Worm (Caenorhabditis elegans) whole organism, L2 larva: ENCODE measurements around the gene best-18.
A peak's percentile ranks its signal among the peaks of the same experiment; 100 is the strongest.

Experiments
- C34F6.9 ChIP-seq: fragments of 150-350 bp; optimal IDR thresholded peaks from 2 replicates; lab custom pipeline; 2014; ENCODE audit warnings: missing biosample characterization, missing genetic modification characterization
- R02D3.7 ChIP-seq: fragments of 150-350 bp; optimal IDR thresholded peaks from 2 replicates; lab custom pipeline; 2014; ENCODE audit warnings: missing biosample characterization, missing genetic modification characterization
- Y55F3AM.14 ChIP-seq: fragments of 200-800 bp; sonication (Bioruptor generic); optimal IDR thresholded peaks from 2 replicates; lab custom pipeline; 2018; ENCODE audit warnings: mild to moderate bottlenecking, missing genetic modification characterization, missing compliant biosample characterization
- alr-1 ChIP-seq: fragments of 150-350 bp; optimal IDR thresholded peaks from 2 replicates; lab custom pipeline; 2014; ENCODE audit warnings: missing biosample characterization, missing genetic modification characterization
- aly-2 ChIP-seq: fragments of 150-350 bp; optimal IDR thresholded peaks from 2 replicates; lab custom pipeline; 2014; ENCODE audit warnings: missing biosample characterization, missing genetic modification characterization
- ama-1 ChIP-seq: fragments of 150-350 bp; optimal IDR thresholded peaks from 2 replicates; lab custom pipeline; 2018; ENCODE audit warnings: inconsistent platforms
- blmp-1 ChIP-seq: sonication (generic microtip); optimal IDR thresholded peaks from 2 replicates; lab custom pipeline; 2017; ENCODE audit warnings: missing genetic modification characterization, mild to moderate bottlenecking, missing compliant biosample characterization, antibody characterized with exemption, moderate library complexity; ENCODE audit not compliant: insufficient read depth
- ceh-82 ChIP-seq: fragments of 150-350 bp; optimal IDR thresholded peaks from 2 replicates; lab custom pipeline; 2014; ENCODE audit warnings: missing biosample characterization, missing genetic modification characterization
- crh-2 ChIP-seq: sonication (generic microtip); optimal IDR thresholded peaks from 2 replicates; lab custom pipeline; 2017; ENCODE audit warnings: missing biosample characterization, missing genetic modification characterization
- dmd-4 ChIP-seq: sonication (generic microtip); optimal IDR thresholded peaks from 2 replicates; lab custom pipeline; 2017; ENCODE audit warnings: missing biosample characterization, missing genetic modification characterization
- egl-27 ChIP-seq: sonication (generic microtip); optimal IDR thresholded peaks from 3 replicates; lab custom pipeline; 2017; ENCODE audit warnings: missing biosample characterization, missing genetic modification reagents, missing genetic modification characterization
- elt-1 ChIP-seq: fragments of 150-350 bp; optimal IDR thresholded peaks from 2 replicates; lab custom pipeline; 2014; ENCODE audit warnings: missing biosample characterization, missing genetic modification characterization
- elt-3 ChIP-seq: sonication (generic microtip); optimal IDR thresholded peaks from 2 replicates; lab custom pipeline; 2017; ENCODE audit warnings: missing biosample characterization, missing genetic modification characterization
- fos-1 ChIP-seq: fragments of 150-350 bp; optimal IDR thresholded peaks from 2 replicates; lab custom pipeline; 2014; ENCODE audit warnings: missing biosample characterization, missing genetic modification characterization
- gmeb-1 ChIP-seq: fragments of 150-350 bp; optimal IDR thresholded peaks from 2 replicates; lab custom pipeline; 2014; ENCODE audit warnings: missing biosample characterization, missing genetic modification characterization
- lin-11 ChIP-seq: fragments of 150-350 bp; sonication (generic microtip); optimal IDR thresholded peaks from 2 replicates; lab custom pipeline; 2014; ENCODE audit warnings: missing biosample characterization, missing genetic modification characterization, inconsistent platforms, mixed read lengths
- lsy-2 ChIP-seq, 2 experiments: fragments of 150-350 bp in 1 of 2; sonication (generic microtip) in 1 of 2; optimal IDR thresholded peaks; 2 replicates each; lab custom pipeline; 2014 to 2017; ENCODE audit warnings: missing biosample characterization in 2 of 2, missing genetic modification characterization in 2 of 2
- mab-5 ChIP-seq: fragments of 150-350 bp; optimal IDR thresholded peaks from 2 replicates; lab custom pipeline; 2014; ENCODE audit warnings: missing biosample characterization, missing genetic modification characterization
- mbf-1 ChIP-seq: sonication (generic microtip); optimal IDR thresholded peaks from 2 replicates; lab custom pipeline; 2017; ENCODE audit warnings: missing biosample characterization, missing genetic modification characterization
- mdl-1 ChIP-seq, 2 experiments: fragments of 150-350 bp in 1 of 2; sonication (generic microtip) in 1 of 2; optimal IDR thresholded peaks; 2 replicates each; lab custom pipeline; 2017; ENCODE audit warnings: missing biosample characterization in 2 of 2, missing genetic modification characterization in 2 of 2
- nhr-10 ChIP-seq: sonication (generic microtip); optimal IDR thresholded peaks from 2 replicates; lab custom pipeline; 2017; ENCODE audit warnings: missing biosample characterization, missing genetic modification characterization
- nhr-11 ChIP-seq: fragments of 150-350 bp; optimal IDR thresholded peaks from 2 replicates; lab custom pipeline; 2014; ENCODE audit warnings: missing biosample characterization, missing genetic modification characterization
- nhr-12 ChIP-seq: fragments of 150-350 bp; optimal IDR thresholded peaks from 2 replicates; lab custom pipeline; 2014; ENCODE audit warnings: missing biosample characterization, missing genetic modification characterization
- nhr-21 ChIP-seq: fragments of 150-350 bp; optimal IDR thresholded peaks from 2 replicates; lab custom pipeline; 2014; ENCODE audit warnings: missing biosample characterization, missing genetic modification characterization
- nhr-237 ChIP-seq: fragments of 150-350 bp; optimal IDR thresholded peaks from 2 replicates; lab custom pipeline; 2014; ENCODE audit warnings: missing biosample characterization, missing genetic modification characterization
- nhr-6 ChIP-seq: fragments of 150-350 bp; optimal IDR thresholded peaks from 2 replicates; lab custom pipeline; 2014; ENCODE audit warnings: missing biosample characterization, missing genetic modification characterization
- nhr-77 ChIP-seq: fragments of 150-350 bp; optimal IDR thresholded peaks from 2 replicates; lab custom pipeline; 2014; ENCODE audit warnings: missing biosample characterization, missing genetic modification characterization
- peb-1 ChIP-seq: fragments of 150-350 bp; optimal IDR thresholded peaks from 2 replicates; lab custom pipeline; 2014; ENCODE audit warnings: missing biosample characterization, missing genetic modification characterization
- sem-4 ChIP-seq: fragments of 150-350 bp; optimal IDR thresholded peaks from 2 replicates; lab custom pipeline; 2014; ENCODE audit warnings: missing biosample characterization, missing genetic modification reagents, missing genetic modification characterization
- skn-1 ChIP-seq: sonication (generic microtip); optimal IDR thresholded peaks from 2 replicates; lab custom pipeline; 2017; ENCODE audit warnings: missing biosample characterization, missing genetic modification characterization
- sma-9 ChIP-seq, 2 experiments: fragments of 150-350 bp in 1 of 2; sonication (generic microtip) in 1 of 2; optimal IDR thresholded peaks; 2 replicates each; lab custom pipeline; 2014 to 2016; ENCODE audit warnings: missing genetic modification characterization in 2 of 2, mild to moderate bottlenecking in 1 of 2, missing biosample characterization in 1 of 2, missing compliant biosample characterization in 1 of 2, missing genetic modification reagents in 1 of 2, moderate library complexity in 1 of 2
- snpc-4 ChIP-seq: fragments of 150-350 bp; optimal IDR thresholded peaks from 2 replicates; lab custom pipeline; 2014; ENCODE audit warnings: missing biosample characterization, missing genetic modification characterization
- unc-39 ChIP-seq: fragments of 150-350 bp; optimal IDR thresholded peaks from 2 replicates; lab custom pipeline; 2014; ENCODE audit warnings: missing biosample characterization, missing genetic modification characterization
- unc-55 ChIP-seq: fragments of 150-350 bp; sonication (generic microtip); optimal IDR thresholded peaks from 3 replicates; lab custom pipeline; 2014; ENCODE audit warnings: missing biosample characterization, missing genetic modification reagents, missing genetic modification characterization
- unc-62 ChIP-seq: fragments of 150-350 bp; optimal IDR thresholded peaks from 2 replicates; lab custom pipeline; 2014; ENCODE audit warnings: missing biosample characterization, missing genetic modification reagents, missing genetic modification characterization
- ztf-1 ChIP-seq: fragments of 200-800 bp; sonication (Bioruptor generic); conservative IDR thresholded peaks from 2 replicates; pipeline ENCODE4 v1.3.6; 2022; ENCODE audit warnings: missing genetic modification characterization, missing compliant biosample characterization
- ztf-11 ChIP-seq: sonication (generic microtip); optimal IDR thresholded peaks from 2 replicates; lab custom pipeline; 2017; ENCODE audit warnings: missing biosample characterization, missing genetic modification characterization
- ztf-4 ChIP-seq: fragments of 150-350 bp; optimal IDR thresholded peaks from 2 replicates; lab custom pipeline; 2014; ENCODE audit warnings: missing biosample characterization, missing genetic modification characterization

Gene best-18

ce11 chrIII:10211889-10212494, at the start of gene best-18, which contains the start of gene blos-1:
Gene best-18 (plus strand): TSS chrIII:10212396.
Gene blos-1 (minus strand): TSS chrIII:10211946.
- TF ChIP-seq unc-55 (GFP tag; lab: Kevin White, UChicago) (peak; percentile 18), lsy-2 (tag; optimal IDR thresholded peaks at IDR 0.05; lab: Kevin White, UChicago) (peak in 1 of 2 experiments; percentile 19), C34F6.9 (tag; lab: Kevin White, UChicago) (no peak)

- TF ChIP-seq peb-1 (tag; lab: Kevin White, UChicago) (no peak), aly-2 (tag; lab: Kevin White, UChicago) (no peak), elt-1 (tag; lab: Kevin White, UChicago) (no peak), gmeb-1 (tag; lab: Kevin White, UChicago) (no peak), mbf-1 (tag; lab: Kevin White, UChicago) (no peak), nhr-10 (no peak), fos-1 (peak; percentile 58), nhr-21 (peak; percentile 7), R02D3.7 (no peak)
Measured at ce11 chrIII:10170265-10170664, 41.9 kb upstream of the best-18 start.

DNA sequence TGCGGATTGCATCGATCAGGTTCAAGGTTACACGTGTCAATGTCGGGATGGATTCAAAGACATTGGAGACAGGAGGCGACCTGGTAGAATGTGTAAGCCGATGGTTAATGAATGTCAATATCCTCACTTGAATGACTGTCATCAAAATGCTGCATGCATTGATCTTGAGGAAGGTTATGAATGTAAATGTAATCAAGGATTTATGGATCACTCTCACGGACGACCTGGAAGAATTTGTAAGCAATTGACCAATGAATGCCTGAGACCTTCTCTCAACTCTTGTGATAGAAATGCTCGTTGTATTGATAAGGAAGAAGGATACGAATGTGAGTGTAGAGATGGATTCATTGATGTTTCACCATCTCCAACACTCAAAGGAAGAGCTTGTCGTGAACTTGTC, 34.2 kb upstream of the best-18 start:
- TF ChIP-seq sem-4 (tag; lab: Kevin White, UChicago): no peak
- no peak for TF ChIP-seq egl-27
- TF ChIP-seq nhr-77 (tag; lab: Kevin White, UChicago): no peak
- no peak for TF ChIP-seq gmeb-1 (tag; lab: Kevin White, UChicago)
- TF ChIP-seq elt-3 (tag; lab: Kevin White, UChicago): no peak
- no peak for TF ChIP-seq alr-1 (tag; lab: Kevin White, UChicago)
- TF ChIP-seq ztf-1 (GFP tag; lab: Robert Waterston, UW): no peak
- TF ChIP-seq aly-2 (tag; lab: Kevin White, UChicago): no peak
- no peak for TF ChIP-seq nhr-6 (tag; lab: Kevin White, UChicago)

- no peak for TF ChIP-seq lin-11 (tag; lab: Kevin White, UChicago)
- no peak for TF ChIP-seq mbf-1 (tag; lab: Kevin White, UChicago)
- TF ChIP-seq nhr-237: no peak
- no peak for TF ChIP-seq ztf-4
- no peak for TF ChIP-seq nhr-6 (tag; lab: Kevin White, UChicago)
- TF ChIP-seq nhr-10: no peak
- no peak for TF ChIP-seq egl-27
- TF ChIP-seq ama-1 (lab: Kevin White, UChicago): no peak
- TF ChIP-seq dmd-4: no peak
- TF ChIP-seq blmp-1: no peak
Measured at ce11 chrIII:10178552-10178951, 33.6 kb upstream of the best-18 start.

ce11 chrIII:10179444-10179843, 32.8 kb upstream of the best-18 start:
- no peak for TF ChIP-seq ztf-11 (tag; lab: Kevin White, UChicago)
- no peak for TF ChIP-seq R02D3.7
- no peak for TF ChIP-seq snpc-4 (tag; lab: Kevin White, UChicago)
- TF ChIP-seq mab-5 (tag; lab: Kevin White, UChicago): no peak
- TF ChIP-seq Y55F3AM.14: no peak
- TF ChIP-seq elt-3 (tag; lab: Kevin White, UChicago): no peak
- no peak for TF ChIP-seq ceh-82 (tag; lab: Kevin White, UChicago)
- no peak for TF ChIP-seq crh-2 (tag; lab: Kevin White, UChicago)
- TF ChIP-seq skn-1 (tag; lab: Kevin White, UChicago): no peak
- TF ChIP-seq sem-4 (tag; lab: Kevin White, UChicago): no peak
- no peak for TF ChIP-seq nhr-11 (tag; lab: Kevin White, UChicago)
- TF ChIP-seq nhr-10: no peak

DNA sequence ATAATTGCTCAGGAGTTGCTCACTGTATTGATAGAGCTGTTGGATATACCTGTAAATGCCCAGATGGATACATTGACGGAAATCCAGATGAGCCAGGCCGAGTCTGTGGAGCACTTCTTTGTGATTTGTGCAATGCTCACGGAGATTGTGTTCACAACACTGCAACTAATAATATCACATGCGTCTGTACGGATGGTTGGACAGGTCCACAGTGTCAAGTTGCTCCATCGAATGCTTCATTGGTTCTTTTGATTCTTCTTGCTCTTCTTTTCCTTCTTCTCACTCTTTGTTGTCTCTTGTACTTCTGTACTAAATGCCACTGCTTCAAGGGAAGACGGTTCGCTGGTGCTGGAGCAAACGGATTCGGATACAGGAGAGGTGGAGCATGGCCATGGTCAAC, 30.3 kb upstream of the best-18 start:
- TF ChIP-seq sma-9 (GFP tag; optimal IDR thresholded peaks at IDR 0.05; lab: Kevin White, UChicago) (no peak), sma-9 (tag; optimal IDR thresholded peaks at IDR 0.05; lab: Kevin White, UChicago) (no peak), nhr-12 (tag; lab: Kevin White, UChicago) (no peak), unc-62 (GFP tag; lab: Kevin White, UChicago) (no peak), unc-55 (GFP tag; lab: Kevin White, UChicago) (no peak), gmeb-1 (tag; lab: Kevin White, UChicago) (no peak), unc-39 (tag; lab: Kevin White, UChicago) (no peak), nhr-21 (no peak), mdl-1 (tag; optimal IDR thresholded peaks at IDR 0.05; lab: Kevin White, UChicago) (no peak), alr-1 (tag; lab: Kevin White, UChicago) (no peak)
